Worm (Caenorhabditis elegans): ENCODE measurements around the gene K06H7.2.

DNA sequence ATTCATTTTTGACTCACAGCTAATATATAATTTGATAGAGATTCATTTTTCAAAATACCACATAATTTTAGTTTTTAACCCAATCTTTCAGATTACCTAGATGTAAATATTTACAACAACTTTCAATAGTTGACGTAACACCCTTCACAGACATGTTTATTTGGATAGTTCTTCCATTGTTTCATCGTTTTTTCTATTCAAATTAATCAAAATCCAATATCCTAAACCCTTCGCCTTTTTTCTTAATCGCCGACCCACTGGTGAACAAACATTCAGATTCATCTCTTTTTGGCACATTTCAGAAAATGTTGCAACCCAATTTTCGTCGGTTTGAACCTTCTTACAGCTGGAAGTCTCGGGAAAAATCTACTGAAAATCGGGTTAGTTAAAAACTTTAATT lies 5.6 kb downstream of the K06H7.2 start, which contains the start of gene K06H7.1:
- TF ChIP-seq F23B12.7 (tag; optimal IDR thresholded peaks at IDR 0.05; ENCODE audit: insufficient read depth) (no peak), snpc-4 (GFP tag; optimal IDR thresholded peaks at IDR 0.05) (no peak), snpc-4 (tag; optimal IDR thresholded peaks at IDR 0.05) (no peak), F10E7.11 (tag; optimal IDR thresholded peaks at IDR 0.05) (no peak), T26A5.8 (tag; optimal IDR thresholded peaks at IDR 0.05) (no peak)

All from whole organism, young adult.